Fruit fly (Drosophila melanogaster): Measurements from ENCODE around the gene wam.

DNA sequence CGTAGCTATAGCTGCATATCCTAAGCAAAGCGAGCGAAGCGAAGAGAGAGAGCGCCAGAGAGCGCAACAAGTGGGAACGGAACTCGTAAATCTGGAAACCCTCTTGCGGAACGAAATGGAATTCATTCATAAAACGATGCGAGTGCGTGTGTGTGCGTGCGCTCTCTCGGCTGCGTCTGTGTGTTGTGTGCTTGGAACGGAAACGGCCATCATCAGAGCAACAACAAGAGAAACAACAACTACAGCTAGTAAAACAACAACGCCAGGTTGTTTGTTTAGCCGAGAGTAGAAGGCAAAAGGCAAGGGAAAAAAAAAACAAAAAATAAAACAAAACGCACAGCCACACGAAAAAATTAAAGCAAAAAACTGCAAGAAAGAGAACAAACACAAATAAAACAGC, 26.5 kb upstream of the wam start:
- TF ChIP-seq CG8478 (optimal IDR thresholded peaks at IDR 0.05) (no peak), CTCF (optimal IDR thresholded peaks at IDR 0.05) (no peak)
